Worm (Caenorhabditis elegans) whole organism, L1 larva: ENCODE data around the gene F26F4.6.

Experiments
- Y116A8C.19 ChIP-seq: sonication (generic microtip); optimal IDR thresholded peaks from 2 replicates; lab custom pipeline; 2016; ENCODE audit warnings: missing compliant biosample characterization, missing genetic modification characterization, borderline replicate concordance
- alr-1 ChIP-seq: fragments of 200-800 bp; sonication (Bioruptor generic); optimal IDR thresholded peaks from 2 replicates; lab custom pipeline; 2018; ENCODE audit warnings: borderline replicate concordance, mild to moderate bottlenecking, missing genetic modification characterization, missing compliant biosample characterization
- blmp-1 ChIP-seq: fragments of 150-350 bp; optimal IDR thresholded peaks from 2 replicates; lab custom pipeline; 2014; ENCODE audit warnings: missing biosample characterization, missing genetic modification characterization
- ceh-90 ChIP-seq: sonication (generic microtip); optimal IDR thresholded peaks from 2 replicates; lab custom pipeline; 2016; ENCODE audit warnings: missing genetic modification characterization, missing compliant biosample characterization
- dpl-1 ChIP-seq, 3 experiments: fragments of 150-350 bp in 2 of 3; sonication (generic microtip) in 1 of 3; optimal IDR thresholded peaks; 2 replicates each; lab custom pipeline; 2014 to 2017; ENCODE audit warnings: missing biosample characterization in 3 of 3, missing genetic modification characterization in 3 of 3, missing genetic modification reagents in 3 of 3
- dsc-1 ChIP-seq: sonication (generic microtip); optimal IDR thresholded peaks from 2 replicates; lab custom pipeline; 2016; ENCODE audit warnings: mild to moderate bottlenecking, missing genetic modification characterization, missing compliant biosample characterization
- efl-1 ChIP-seq, 4 experiments: fragments of 150-350 bp; optimal IDR thresholded peaks in 3 of 4; peaks in 1 of 4; 1 replicate in 1 of 4; 2 replicates in 3 of 4; lab custom pipeline; 2014; ENCODE audit warnings: missing biosample characterization in 2 of 4, missing genetic modification characterization in 2 of 4, missing genetic modification reagents in 2 of 4
- efl-3 ChIP-seq: fragments of 200-800 bp; sonication (Bioruptor generic); optimal IDR thresholded peaks from 2 replicates; lab custom pipeline; 2018; ENCODE audit warnings: mild to moderate bottlenecking, missing genetic modification characterization, missing compliant biosample characterization
- fkh-10 ChIP-seq: sonication (generic microtip); optimal IDR thresholded peaks from 2 replicates; lab custom pipeline; 2017; ENCODE audit warnings: missing biosample characterization, missing genetic modification reagents, missing genetic modification characterization
- grh-1 ChIP-seq: fragments of 200-800 bp; sonication (Bioruptor generic); IDR thresholded peaks from 2 replicates; pipeline ENCODE4 v1.3.6; 2022; ENCODE audit warnings: missing genetic modification reagents, missing genetic modification characterization, missing compliant biosample characterization
- hlh-17 ChIP-seq: fragments of 200-800 bp; sonication (Bioruptor generic); optimal IDR thresholded peaks from 2 replicates; lab custom pipeline; 2018; ENCODE audit warnings: missing genetic modification characterization, mild to moderate bottlenecking, missing compliant biosample characterization, moderate library complexity, borderline replicate concordance
- irx-1 ChIP-seq: sonication (generic microtip); optimal IDR thresholded peaks from 2 replicates; lab custom pipeline; 2016; ENCODE audit warnings: missing genetic modification characterization, missing compliant biosample characterization
- jun-1 ChIP-seq: fragments of 150-350 bp; optimal IDR thresholded peaks from 2 replicates; lab custom pipeline; 2014; ENCODE audit warnings: missing biosample characterization, missing genetic modification reagents, missing genetic modification characterization
- lin-15B ChIP-seq: fragments of 150-350 bp; sonication (generic microtip); optimal IDR thresholded peaks from 3 replicates; lab custom pipeline; 2014; ENCODE audit warnings: missing biosample characterization, missing genetic modification characterization
- lir-3 ChIP-seq: sonication (generic microtip); optimal IDR thresholded peaks from 2 replicates; lab custom pipeline; 2016; ENCODE audit warnings: mild to moderate bottlenecking, missing genetic modification characterization, moderate library complexity, missing compliant biosample characterization; ENCODE audit not compliant: poor library complexity
- lsy-2 ChIP-seq, 2 experiments: fragments of 150-350 bp; optimal IDR thresholded peaks; 2 replicates each; lab custom pipeline; 2014; ENCODE audit warnings: missing biosample characterization in 2 of 2, missing genetic modification characterization in 2 of 2
- mdl-1 ChIP-seq, 2 experiments: fragments of 150-350 bp; optimal IDR thresholded peaks; 2 replicates each; lab custom pipeline; 2014 to 2017; ENCODE audit warnings: missing biosample characterization in 2 of 2, missing genetic modification characterization in 2 of 2, inconsistent platforms in 1 of 2
- nhr-20 ChIP-seq: sonication (generic microtip); optimal IDR thresholded peaks from 2 replicates; lab custom pipeline; 2016; ENCODE audit warnings: mild to moderate bottlenecking, missing genetic modification characterization, missing compliant biosample characterization
- nhr-47 ChIP-seq: sonication (generic microtip); optimal IDR thresholded peaks from 2 replicates; lab custom pipeline; 2016; ENCODE audit warnings: mild to moderate bottlenecking, missing genetic modification characterization, moderate library complexity, missing compliant biosample characterization
- nhr-71 ChIP-seq: sonication (generic microtip); optimal IDR thresholded peaks from 2 replicates; lab custom pipeline; 2016; ENCODE audit warnings: mild to moderate bottlenecking, missing genetic modification characterization, moderate library complexity, missing compliant biosample characterization
- nhr-85 ChIP-seq: sonication (generic microtip); peaks from one replicate; lab custom pipeline; 2016; ENCODE audit warnings: missing genetic modification characterization, inconsistent platforms, missing compliant biosample characterization
- nhr-90 ChIP-seq: sonication (generic microtip); optimal IDR thresholded peaks from 2 replicates; lab custom pipeline; 2016; ENCODE audit warnings: mild to moderate bottlenecking, missing genetic modification characterization, missing compliant biosample characterization; ENCODE audit not compliant: poor library complexity
- pag-3 ChIP-seq: sonication (generic microtip); optimal IDR thresholded peaks from 2 replicates; lab custom pipeline; 2017; ENCODE audit warnings: missing genetic modification characterization, mild to moderate bottlenecking, missing compliant biosample characterization, antibody characterized with exemption, borderline replicate concordance; ENCODE audit not compliant: insufficient read depth
- pax-3 ChIP-seq: fragments of 200-800 bp; sonication (Bioruptor generic); optimal IDR thresholded peaks from 2 replicates; lab custom pipeline; 2018; ENCODE audit warnings: mild to moderate bottlenecking, missing genetic modification characterization, moderate library complexity, missing compliant biosample characterization
- pqm-1 ChIP-seq: sonication (generic microtip); optimal IDR thresholded peaks from 3 replicates; lab custom pipeline; 2017; ENCODE audit warnings: missing biosample characterization, missing genetic modification characterization
- rnt-1 ChIP-seq: sonication (generic microtip); optimal IDR thresholded peaks from 2 replicates; lab custom pipeline; 2016; ENCODE audit warnings: mild to moderate bottlenecking, missing genetic modification characterization, moderate library complexity, missing compliant biosample characterization
- skn-1 ChIP-seq: fragments of 150-350 bp; optimal IDR thresholded peaks from 2 replicates; lab custom pipeline; 2014; ENCODE audit warnings: missing biosample characterization, missing genetic modification characterization
- snu-23 ChIP-seq: sonication (generic microtip); optimal IDR thresholded peaks from 2 replicates; lab custom pipeline; 2016; ENCODE audit warnings: missing genetic modification characterization, missing compliant biosample characterization
- sup-37 ChIP-seq: fragments of 200-800 bp; sonication (Bioruptor generic); optimal IDR thresholded peaks from 2 replicates; lab custom pipeline; 2018; ENCODE audit warnings: mild to moderate bottlenecking, missing genetic modification characterization, missing compliant biosample characterization
- swsn-7 ChIP-seq: sonication (generic microtip); optimal IDR thresholded peaks from 2 replicates; lab custom pipeline; 2016; ENCODE audit warnings: missing genetic modification characterization, missing compliant biosample characterization
- tbx-2 ChIP-seq: sonication (generic microtip); optimal IDR thresholded peaks from 2 replicates; lab custom pipeline; 2016; ENCODE audit warnings: missing genetic modification characterization, missing compliant biosample characterization
- unc-130 ChIP-seq: fragments of 150-350 bp; optimal IDR thresholded peaks from 2 replicates; lab custom pipeline; 2017; ENCODE audit warnings: missing biosample characterization, missing genetic modification characterization, inconsistent platforms
- ztf-11 ChIP-seq, 2 experiments: sonication (generic microtip); optimal IDR thresholded peaks; 2 replicates each; lab custom pipeline; 2016 to 2017; ENCODE audit warnings: missing genetic modification characterization in 2 of 2, missing biosample characterization in 1 of 2, missing compliant biosample characterization in 1 of 2

F26F4.6 gene

DNA sequence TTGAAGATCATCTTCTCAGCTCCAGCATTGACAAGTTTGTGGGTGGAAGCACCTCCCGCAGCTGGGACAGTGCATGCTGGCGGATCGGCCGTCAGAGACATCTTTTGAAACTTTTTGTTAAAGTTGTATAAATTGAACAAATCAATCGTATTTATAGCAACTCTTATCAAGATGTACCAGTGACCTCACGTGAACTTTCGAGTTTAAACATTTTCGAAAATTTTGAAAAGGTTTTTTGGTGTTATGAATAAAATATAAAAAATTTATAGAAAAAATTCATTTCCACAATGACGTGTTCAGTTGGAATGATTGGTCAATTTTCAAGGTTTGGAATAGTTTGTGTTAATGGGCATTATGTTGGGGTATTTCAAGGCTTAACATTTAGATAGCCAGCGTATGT, 24.8 kb downstream of the F26F4.6 start, which contains the start of the genes msd-4 and C35D10.3:
TSS of gene msd-4 (minus strand) at position 101 of the 400 bp plus-strand sequence.
TSS of gene C35D10.3 (plus strand) at position 279 of the 400 bp plus-strand sequence.
- no peak for TF ChIP-seq skn-1
- TF ChIP-seq nhr-90 (tag; lab: Kevin White, UChicago) = no peak
- no peak for TF ChIP-seq Y116A8C.19 (tag; lab: Kevin White, UChicago)
- TF ChIP-seq mdl-1 (tag; optimal IDR thresholded peaks at IDR 0.05; lab: Kevin White, UChicago) = no peak

DNA sequence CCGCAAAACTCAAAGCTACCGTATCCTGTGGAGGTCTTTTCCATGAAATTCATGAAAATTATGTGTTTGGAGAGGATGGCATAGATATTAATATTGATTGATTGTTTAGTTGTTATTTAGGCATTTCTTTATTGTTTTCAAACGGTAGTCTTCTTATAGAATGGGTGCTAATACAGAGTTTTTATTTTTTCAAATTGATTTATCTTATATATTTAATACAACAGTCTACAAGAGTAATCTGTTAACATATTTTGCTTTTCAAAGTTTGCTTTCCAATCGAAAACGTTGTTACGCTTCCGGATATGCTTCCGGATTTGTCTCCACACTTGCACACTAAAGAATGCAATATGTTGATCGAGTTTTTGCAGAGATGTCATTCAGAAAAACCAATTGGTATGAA, 26.7 kb downstream of the F26F4.6 start, which contains the start of gene C35D10.17:
TSS of gene C35D10.17 (plus strand) at position 301 of the 400 bp plus-strand sequence.
- TF ChIP-seq pag-3 (tag; lab: Kevin White, UChicago) (no peak), lin-15B (tag; lab: Kevin White, UChicago) (no peak), jun-1 (tag; lab: Kevin White, UChicago) (no peak), grh-1 (GFP tag; lab: Robert Waterston, UW) (no peak), alr-1 (no peak), nhr-85 (no peak), nhr-20 (tag; lab: Kevin White, UChicago) (no peak), nhr-47 (tag; lab: Kevin White, UChicago) (no peak)

DNA sequence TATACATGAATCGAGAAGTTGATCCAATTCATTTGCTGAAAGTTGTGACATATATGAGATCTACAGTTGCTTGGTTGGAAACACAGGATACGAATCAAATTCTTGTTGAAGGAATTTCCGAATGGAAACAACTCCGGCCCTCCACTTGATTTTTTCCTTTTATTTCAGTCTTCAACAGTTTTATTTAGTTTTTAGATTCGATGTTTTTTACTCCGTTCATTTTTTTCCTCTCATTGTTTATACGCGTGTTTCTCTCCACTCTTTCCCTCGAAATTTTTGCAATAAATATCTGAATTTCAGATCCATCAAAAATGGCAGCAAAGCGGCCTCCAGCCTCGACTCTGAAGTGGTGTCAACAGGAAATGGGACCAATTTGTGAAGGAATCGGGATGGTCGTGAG, 30.3 kb downstream of the F26F4.6 start, which contains the start of gene coq-8:
TSS of gene coq-8 (plus strand) at position 301 of the 400 bp plus-strand sequence.
- TF ChIP-seq sup-37 (GFP tag; lab: Kevin White, UChicago) = no peak

DNA sequence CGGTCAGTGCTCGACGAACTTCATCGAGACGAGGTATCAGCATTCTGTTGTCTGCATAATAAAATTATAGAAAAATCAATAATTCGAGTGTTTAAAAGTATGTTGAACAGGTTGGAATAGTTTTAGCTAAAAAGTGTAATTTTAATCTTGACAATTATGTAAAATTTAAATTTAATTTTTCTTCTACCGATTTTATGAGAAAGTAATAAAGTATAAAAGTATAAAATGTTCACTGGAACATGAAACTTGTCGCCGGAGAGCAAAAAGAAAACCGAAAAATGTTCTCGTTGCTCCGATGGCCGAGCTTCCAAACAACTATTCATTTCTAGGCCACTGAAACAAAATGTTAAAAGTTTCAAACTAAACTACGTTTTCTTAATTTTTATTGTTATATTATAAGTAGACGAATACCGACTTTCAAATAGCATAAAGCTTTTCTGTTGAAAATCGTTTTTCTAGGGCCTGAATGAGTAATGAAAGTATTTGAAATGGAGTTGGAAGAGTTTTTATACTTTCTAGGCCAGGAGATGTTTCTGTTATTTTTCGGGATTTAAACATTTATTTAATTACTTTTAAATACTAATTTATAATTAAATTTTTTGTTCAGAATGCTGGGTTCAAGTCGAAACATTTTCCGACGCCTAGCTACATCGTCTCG, 31.6 kb downstream of the F26F4.6 start, which contains the start of the genes C35D10.10 and C35D10.5:
TSS of gene C35D10.10 (minus strand) at position 51 of the 658 bp plus-strand sequence.
TSS of gene C35D10.5 (plus strand) at position 608 of the 658 bp plus-strand sequence.
- peak; percentile 42 for TF ChIP-seq nhr-47 (tag; lab: Kevin White, UChicago)
- no peak for TF ChIP-seq pax-3
- TF ChIP-seq skn-1 = no peak
- peak; percentile 7 for TF ChIP-seq dsc-1 (tag; lab: Kevin White, UChicago)
- peak; percentile 81 for TF ChIP-seq ceh-90 (tag; lab: Kevin White, UChicago)
- TF ChIP-seq snu-23 = peak; percentile 4
- no peak for TF ChIP-seq fkh-10
- peak; percentile 20 for TF ChIP-seq tbx-2 (tag; lab: Kevin White, UChicago)
- peak in 1 of 2 experiments; percentile 39 for TF ChIP-seq ztf-11 (tag; optimal IDR thresholded peaks at IDR 0.05; lab: Kevin White, UChicago)
- peak; percentile 48 for TF ChIP-seq nhr-90 (tag; lab: Kevin White, UChicago)
- peak in 1 of 2 experiments; percentile 35 for TF ChIP-seq lsy-2 (tag; optimal IDR thresholded peaks at IDR 0.05; lab: Kevin White, UChicago)
- no peak for TF ChIP-seq unc-130
- TF ChIP-seq lir-3 (tag; lab: Kevin White, UChicago) = peak; percentile 62
- TF ChIP-seq irx-1 (tag; lab: Kevin White, UChicago) = peak; percentile 33
- TF ChIP-seq rnt-1 (tag; lab: Kevin White, UChicago) = peak; percentile 8
- peak; percentile 34 for TF ChIP-seq nhr-71 (tag; lab: Kevin White, UChicago)
- TF ChIP-seq efl-3 = no peak
- peak in 2 of 3 experiments; percentile 4 to 17 for TF ChIP-seq dpl-1 (GFP tag; optimal IDR thresholded peaks at IDR 0.05; lab: Kevin White, UChicago)
- peak; percentile 12 for TF ChIP-seq nhr-20 (tag; lab: Kevin White, UChicago)
- TF ChIP-seq swsn-7 = no peak
- no peak for TF ChIP-seq efl-1 (optimal IDR thresholded peaks at IDR 0.05; lab: Kevin White, UChicago)
- TF ChIP-seq efl-1 (GFP tag; optimal IDR thresholded peaks at IDR 0.05 in 1 of 2; lab: Kevin White, UChicago) = peak in 1 of 2 experiments; percentile 27

DNA sequence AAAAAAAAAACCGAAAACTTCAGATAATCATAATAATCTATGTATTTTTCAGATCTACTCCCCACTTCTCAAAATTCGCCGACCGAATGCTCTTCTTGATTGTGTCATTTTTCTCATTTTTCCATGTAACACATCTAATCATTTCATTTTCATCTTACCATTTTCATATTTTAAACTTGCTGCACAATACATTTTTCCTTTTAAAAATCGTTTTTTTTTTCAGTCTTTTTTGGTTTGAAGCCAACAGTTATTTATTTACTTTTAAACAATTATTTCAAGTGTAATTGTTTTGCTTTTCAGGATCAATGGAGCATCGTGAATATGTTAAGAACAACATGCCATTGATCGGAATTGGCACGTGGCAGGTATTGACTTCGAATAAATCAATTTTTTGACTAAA, 34.4 kb downstream of the F26F4.6 start, which contains the start of gene C35D10.6:
TSS of gene C35D10.6 (plus strand) at position 301 of the 400 bp plus-strand sequence.
- TF ChIP-seq efl-1 (optimal IDR thresholded peaks at IDR 0.05; lab: Kevin White, UChicago) = no peak
- peak in 1 of 2 experiments; percentile 76 for TF ChIP-seq efl-1 (GFP tag; optimal IDR thresholded peaks at IDR 0.05 in 1 of 2; lab: Kevin White, UChicago)
- no peak for TF ChIP-seq pqm-1 (tag; lab: Kevin White, UChicago)
- TF ChIP-seq hlh-17 = no peak
- no peak for TF ChIP-seq blmp-1
- TF ChIP-seq skn-1 = no peak
- TF ChIP-seq Y116A8C.19 (tag; lab: Kevin White, UChicago) = no peak
